Fruit fly (Drosophila melanogaster): Measurements from ENCODE around the gene CG34299.

The CG34299 gene

DNA sequence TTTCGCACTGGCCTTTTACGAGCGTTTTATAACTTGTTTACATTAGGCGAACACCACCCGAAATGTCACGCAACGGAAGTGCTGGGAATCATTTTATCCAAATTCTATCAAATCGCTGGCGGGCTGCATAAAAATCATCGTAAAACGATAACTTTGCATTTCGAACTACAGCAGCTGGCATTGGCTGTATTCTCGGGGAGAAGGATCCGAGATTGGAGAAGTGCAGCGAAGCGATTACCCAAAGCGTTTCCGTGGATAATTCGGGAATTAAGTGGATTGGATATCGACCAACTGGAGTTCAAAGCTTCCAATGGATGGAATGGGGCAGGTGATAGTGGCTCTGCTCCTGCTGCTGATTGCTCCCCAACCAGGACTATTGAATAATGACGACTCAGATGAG is at the start of gene CG34299:
Gene CG34299 (plus strand): TSS at position 301 of the 400 bp plus-strand sequence.
- TF ChIP-seq noc (tag; optimal IDR thresholded peaks at IDR 0.05): no peak

DNA sequence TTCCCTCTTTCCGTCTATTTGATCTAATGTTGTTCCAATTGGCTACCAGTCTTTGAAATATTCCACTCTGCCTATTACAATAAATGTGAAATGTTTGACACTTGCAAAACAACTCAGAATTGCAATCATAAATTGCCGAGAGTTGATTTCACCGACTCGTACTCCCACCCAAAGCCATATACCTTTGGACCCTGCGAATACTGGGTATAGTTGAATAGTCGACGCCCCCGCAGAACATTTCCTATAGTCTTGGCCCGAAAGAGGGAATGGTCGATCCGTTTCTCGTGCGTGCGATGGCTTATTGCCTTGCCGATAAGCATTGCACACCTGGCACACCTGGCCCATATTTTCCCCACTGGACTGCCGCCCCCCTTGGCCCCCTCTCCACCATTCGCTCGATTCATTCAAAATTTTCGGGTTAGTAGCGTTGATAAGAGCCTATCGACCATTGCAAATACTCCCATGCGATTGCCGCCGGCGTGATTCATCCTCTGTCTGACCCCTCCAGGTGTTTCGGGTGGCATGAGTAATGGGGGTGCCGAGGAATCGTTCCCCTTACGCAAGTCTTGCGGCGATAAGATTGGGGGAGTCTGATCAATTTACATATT is 49.2 kb upstream of the CG34299 start:
- no peak for TF ChIP-seq noc (tag; optimal IDR thresholded peaks at IDR 0.05)

DNA sequence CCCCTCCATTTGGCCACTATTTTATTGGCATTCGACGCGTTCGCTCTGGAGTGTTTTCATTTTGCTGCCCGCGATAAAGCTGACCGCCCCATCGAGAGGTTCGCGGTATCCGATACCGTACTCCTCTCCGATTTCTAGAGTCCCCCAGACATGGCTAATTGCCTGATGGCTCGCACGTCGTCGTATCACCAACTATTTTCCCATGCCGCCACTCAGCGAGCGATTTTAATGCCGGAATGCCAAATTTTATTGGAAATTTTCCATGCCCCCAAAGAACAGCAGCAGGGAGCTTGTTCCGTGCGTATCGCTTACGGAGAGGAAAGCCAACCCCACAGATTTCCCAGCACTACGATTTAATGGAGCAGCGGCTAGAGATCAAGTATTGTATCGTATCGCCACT is 48.3 kb upstream of the CG34299 start:
- TF ChIP-seq noc (tag; optimal IDR thresholded peaks at IDR 0.05): no peak

DNA sequence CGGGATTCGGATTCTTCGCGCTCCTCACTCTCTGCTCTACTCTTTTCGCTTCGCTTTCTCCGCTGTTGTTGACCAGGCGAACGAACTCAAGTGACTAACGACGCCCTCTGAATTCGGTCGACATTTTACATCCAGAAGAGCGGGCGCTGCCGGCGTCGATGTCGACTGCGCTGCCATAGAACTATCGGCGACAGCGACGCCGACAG is 46.6 kb upstream of the CG34299 start, which contains the start of gene CG9743:
Gene CG9743 (minus strand): TSS at position 101 of the 206 bp plus-strand sequence.
- TF ChIP-seq noc (tag; optimal IDR thresholded peaks at IDR 0.05): no peak

DNA sequence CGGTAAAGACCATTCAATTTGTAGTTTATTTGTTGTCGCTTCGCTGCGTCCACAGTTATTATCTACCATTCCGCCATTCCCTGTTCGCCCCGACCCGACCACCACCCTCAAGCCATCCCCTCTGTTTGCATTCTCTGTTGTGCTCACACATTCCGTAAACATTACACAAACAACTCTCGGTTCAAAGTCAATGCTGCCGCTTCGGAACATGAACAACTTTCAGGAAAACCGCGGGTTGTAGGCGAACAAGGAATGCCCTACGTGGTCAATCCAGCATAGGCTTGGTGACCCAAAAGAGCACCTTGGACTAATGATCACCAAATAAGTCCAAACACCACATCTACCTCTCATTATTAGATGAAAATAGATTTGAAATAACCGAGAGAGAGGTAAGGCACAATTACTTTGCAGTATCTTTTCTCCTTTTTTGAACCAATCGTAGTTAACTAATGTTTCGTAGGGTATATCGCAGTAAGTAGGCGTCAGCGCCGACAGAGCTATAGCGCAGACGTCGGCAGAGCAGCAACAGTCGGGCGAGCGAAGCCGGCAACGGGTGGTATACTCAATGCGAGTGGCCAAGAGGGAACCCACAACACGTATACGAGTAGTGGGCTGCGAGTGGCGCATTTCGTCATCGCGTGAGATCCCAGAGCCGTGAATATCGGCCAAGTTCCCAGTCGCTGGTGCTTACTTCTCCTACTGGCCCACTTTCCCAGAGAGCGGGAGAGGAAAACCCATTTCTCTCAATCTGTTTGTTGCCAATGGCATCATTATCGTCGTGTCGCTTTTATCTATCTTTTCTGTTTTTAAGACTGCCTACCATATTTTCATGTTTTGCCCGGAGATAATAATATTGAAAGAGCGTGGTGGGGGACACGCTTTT is 46.0 kb upstream of the CG34299 start:
- TF ChIP-seq noc (tag; optimal IDR thresholded peaks at IDR 0.05): peak; percentile 97

DNA sequence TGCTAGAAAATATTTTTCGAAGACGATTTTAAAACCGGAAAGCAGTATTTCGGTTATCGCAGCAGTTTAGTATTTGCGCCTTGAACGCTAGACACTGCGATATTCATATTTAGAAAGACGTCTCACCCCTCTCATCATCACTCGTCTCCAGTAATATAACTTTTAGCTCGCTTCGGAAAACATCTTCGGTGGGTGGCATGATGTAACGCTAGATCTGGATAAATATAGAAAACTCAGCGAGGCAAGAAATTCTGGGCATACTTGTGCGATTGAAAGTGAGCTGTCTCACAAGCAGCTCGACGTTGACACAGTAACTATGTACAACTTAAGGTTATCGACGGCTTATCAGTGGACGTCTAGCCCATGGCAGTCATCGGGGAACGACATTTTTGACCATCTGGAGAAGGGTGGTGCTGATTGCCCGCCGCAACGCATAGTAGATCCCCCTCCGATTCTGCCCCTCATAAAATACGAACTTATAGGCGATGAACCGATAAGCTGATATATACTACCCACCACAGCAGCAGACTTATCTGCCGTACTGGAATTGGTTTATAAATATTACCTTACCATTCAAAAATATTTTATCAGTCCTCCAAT is 45.3 kb upstream of the CG34299 start:
- TF ChIP-seq noc (tag; optimal IDR thresholded peaks at IDR 0.05): no peak

DNA sequence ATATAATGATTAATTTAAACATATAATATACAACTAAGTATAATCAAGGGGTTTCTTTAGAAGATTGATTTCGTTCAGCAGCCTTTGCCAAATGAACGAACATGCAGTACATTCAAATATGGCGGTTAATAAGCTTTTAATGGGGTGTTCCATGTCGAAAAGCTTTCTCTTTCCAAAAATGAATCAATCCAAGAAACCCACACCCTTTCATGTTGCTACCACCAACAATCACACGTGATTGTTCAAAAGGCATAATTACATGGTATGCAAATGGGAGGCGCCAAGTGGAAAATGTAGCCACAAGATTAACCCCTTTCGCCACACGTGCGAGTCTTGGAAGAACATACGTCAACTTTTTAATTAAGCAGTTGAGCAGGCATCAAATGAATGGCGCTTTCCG is 43.4 kb upstream of the CG34299 start:
- TF ChIP-seq noc (tag; optimal IDR thresholded peaks at IDR 0.05): no peak

DNA sequence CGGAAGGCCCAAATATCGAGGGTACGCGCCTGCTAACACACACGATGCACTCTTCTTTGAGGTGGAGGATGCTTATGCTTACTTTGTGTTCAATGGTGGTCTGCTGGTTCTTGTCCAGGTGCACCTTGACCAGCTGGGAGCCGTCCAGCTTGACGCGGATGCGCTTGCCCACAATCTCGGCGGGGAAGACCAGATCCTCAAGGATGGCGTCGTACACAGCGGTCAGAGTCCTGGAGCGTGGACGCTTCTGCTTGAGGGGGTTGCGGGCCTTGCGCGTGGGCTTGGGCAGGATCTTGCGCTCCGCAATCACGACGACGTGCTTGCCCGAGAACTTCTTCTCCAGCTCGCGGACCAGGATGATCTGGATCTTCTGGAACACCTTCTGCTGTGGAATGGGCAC is 41.4 kb upstream of the CG34299 start:
- TF ChIP-seq noc (tag; optimal IDR thresholded peaks at IDR 0.05): no peak

DNA sequence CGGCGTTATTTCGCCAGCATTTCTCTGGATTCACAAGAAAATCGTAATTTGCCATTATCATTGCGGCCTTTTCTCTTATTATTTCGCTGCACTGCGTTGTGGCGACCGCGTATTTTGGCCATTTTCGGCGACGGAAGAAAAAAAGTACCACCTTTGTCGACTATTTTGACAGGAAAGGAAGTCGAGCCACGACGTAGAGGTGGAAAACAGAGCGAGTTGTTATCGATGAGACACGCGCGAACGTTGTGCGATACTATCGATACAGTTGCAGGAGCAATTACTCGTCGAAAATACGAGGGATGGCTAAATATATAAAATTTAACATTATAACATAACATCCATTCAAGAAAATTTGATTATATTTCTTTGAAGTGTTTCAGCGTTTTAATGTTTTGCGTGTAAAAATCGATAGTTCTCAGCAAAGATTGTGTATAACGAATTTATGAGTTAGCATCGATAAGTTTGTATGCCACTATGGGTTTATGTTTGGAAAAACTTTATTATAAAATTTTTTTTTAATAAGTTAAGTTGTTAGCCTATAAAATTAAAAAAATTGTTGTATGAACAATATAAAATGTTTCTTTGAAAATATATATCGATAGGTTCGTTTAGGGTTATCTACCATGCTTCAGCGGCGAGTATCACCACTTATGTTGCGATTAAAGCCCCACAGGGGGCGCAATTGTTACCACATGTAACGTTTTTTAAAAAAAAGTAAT is 40.5 kb upstream of the CG34299 start, which contains the start of gene RpS7:
Gene RpS7 (minus strand): TSS at position 255 of the 719 bp plus-strand sequence.
- TF ChIP-seq noc (tag; optimal IDR thresholded peaks at IDR 0.05): peak; percentile 64

DNA sequence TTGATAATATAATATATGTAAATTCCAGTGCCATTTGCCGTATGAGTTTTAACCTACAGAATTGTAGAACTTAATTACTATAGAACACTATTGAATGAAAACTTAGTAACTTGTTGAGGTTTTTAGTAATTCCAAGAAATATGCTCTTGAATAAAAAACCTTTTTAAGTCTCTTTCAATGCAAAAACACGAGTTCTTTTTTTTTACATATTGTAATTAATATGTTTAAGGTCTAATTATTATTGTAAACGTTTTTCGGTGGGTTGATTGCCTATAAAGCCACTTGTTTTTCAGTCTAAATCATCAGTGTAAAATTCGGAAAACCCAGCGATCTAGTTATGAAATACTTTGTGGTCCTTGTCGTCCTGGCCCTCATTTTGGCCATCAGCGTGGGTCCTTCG is 39.7 kb upstream of the CG34299 start, which contains the start of gene Anp:
Gene Anp (plus strand): TSS at position 301 of the 400 bp plus-strand sequence.
- TF ChIP-seq noc (tag; optimal IDR thresholded peaks at IDR 0.05): no peak

DNA sequence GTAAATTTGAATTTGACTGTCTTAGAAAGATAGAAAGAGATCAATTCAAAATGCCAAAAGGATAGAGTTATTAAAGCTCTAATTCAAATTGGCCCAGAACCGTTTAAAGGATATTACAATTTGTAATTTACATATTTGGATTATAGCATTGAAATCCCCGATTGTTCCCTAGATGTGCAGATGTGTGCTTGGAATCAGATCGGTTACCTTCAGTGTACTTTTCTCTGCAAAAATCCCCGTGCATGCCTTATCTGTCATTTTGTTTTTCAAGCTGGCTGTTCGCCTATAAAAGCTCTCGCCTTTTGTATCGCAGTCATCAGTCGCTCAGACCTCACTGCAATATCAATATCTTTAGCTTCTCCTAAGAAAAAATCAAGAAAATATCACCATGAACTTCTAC is 38.8 kb upstream of the CG34299 start, which contains the start of gene CecA1:
Gene CecA1 (plus strand): TSS at position 315 of the 400 bp plus-strand sequence.
- no peak for TF ChIP-seq noc (tag; optimal IDR thresholded peaks at IDR 0.05)

DNA sequence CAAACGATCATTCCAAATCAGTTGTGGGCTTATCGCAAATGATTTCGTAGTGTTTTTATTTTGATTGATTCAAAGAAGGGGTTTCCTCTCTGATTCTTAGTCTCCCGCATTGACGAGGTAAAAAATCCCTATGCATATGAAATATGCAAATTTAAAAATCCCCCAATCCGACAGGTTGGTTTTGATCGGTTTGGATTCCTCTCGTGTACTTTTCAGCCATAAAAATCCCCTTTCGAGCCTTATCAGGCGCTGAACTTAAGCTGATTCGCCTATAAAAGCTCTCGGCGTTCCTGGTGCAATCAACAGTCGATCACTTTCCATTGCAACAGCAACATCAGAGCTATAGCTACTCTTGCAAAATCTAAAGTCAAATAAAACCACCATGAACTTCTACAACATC is 37.5 kb upstream of the CG34299 start, which contains the start of gene CecA2:
Gene CecA2 (plus strand): TSS at position 301 of the 400 bp plus-strand sequence.
- no peak for TF ChIP-seq noc (tag; optimal IDR thresholded peaks at IDR 0.05)

DNA sequence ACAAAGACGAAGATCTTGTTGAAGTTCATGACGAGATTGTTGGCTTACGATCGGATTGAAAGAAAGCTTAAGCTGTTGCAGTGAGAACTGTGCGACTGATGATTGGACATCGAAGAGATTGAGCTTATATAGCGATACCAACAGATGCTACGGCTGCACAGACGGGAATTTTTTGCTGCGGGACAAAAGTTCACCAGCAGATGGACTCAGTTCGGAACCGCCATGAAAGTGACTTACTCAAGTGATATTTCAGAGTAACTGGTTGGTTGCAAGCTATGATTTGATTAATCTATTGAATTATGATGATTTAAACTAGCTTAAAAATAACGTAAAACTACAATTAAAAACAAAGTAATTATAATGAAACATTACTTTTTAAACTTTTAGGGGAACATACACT is 35.7 kb upstream of the CG34299 start, which contains the start of gene CecB:
Gene CecB (minus strand): TSS at position 101 of the 400 bp plus-strand sequence.
- no peak for TF ChIP-seq noc (tag; optimal IDR thresholded peaks at IDR 0.05)

DNA sequence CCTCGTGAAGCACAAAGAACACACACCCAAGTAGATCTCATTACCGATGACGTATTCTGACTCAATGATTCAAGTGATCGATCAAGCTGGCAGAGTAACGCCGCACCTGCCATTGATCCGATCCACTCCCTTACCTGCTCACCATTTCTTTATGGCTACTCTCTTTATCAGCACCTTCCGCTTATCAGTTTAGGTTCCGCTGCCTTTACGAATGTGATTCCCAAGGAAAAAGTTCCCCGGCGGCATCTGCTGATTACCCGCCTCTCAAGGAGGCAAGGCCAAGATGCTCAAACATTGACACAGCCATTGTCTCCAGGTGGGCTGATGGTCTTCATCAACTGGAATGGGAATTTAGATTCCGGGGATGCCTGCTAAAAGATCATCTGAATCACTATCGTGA is 34.4 kb upstream of the CG34299 start:
- TF ChIP-seq noc (tag; optimal IDR thresholded peaks at IDR 0.05): no peak

DNA sequence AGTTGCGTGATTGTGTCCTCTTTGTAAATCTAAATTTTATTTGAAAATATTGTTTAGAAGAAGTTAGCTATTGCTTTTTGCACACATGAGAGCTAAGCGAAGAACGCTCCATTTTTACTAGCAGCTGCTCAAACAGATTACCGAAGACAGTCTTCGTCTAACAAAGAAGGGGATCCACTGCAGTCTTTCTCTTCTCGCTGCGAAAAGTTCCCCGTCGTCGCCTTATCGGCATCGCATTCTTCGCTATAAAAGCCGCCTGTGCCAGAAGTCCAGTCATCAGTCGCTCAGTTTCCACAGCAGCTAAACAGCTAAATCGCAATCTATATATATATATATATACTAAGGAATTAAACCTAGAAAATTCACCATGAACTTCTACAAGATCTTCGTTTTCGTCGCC is 33.2 kb upstream of the CG34299 start, which contains the start of gene CecC:
Gene CecC (plus strand): TSS at position 275 of the 400 bp plus-strand sequence.
- TF ChIP-seq noc (tag; optimal IDR thresholded peaks at IDR 0.05): no peak

DNA sequence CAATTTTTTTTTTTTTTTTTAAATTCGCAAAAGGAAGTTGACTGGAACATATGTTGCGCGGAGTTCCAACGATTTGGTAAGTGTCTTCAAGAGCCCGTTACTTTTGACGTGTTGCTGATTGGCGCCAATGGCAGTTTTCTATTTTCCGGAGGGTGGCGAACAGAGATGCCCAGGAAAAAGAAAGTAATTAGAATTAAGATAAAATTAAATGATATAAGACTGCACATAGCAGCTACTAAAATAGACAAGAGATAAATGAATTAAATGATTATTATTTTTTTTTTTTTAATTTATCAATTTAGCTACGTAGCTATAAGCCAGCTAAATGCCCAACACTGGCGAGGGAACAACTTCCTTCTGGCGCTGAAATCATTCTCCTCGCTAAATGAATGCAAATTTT is 27.1 kb upstream of the CG34299 start:
- no peak for TF ChIP-seq noc (tag; optimal IDR thresholded peaks at IDR 0.05)

All from whole organism, larva.